Worm (Caenorhabditis elegans): ENCODE results near the gene pud-4.

pud-4 gene

ce11 chrV:2327124-2327523 is 646 bp downstream of the pud-4 start (continued):
- TF ChIP-seq snpc-4 (tag; optimal IDR thresholded peaks at IDR 0.05) (no peak), duxl-1 (tag; optimal IDR thresholded peaks at IDR 0.05; ENCODE audit: poor library complexity) (no peak), ctbp-1 (GFP tag; IDR thresholded peaks at IDR 0.05) (no peak), daf-19 (GFP tag; conservative IDR thresholded peaks at IDR 0.05) (no peak), mxl-3 (GFP tag; optimal IDR thresholded peaks at IDR 0.05) (no peak), ztf-11 (tag; optimal IDR thresholded peaks at IDR 0.05) (no peak), hmg-1.1 (GFP tag; IDR thresholded peaks at IDR 0.05) (no peak), nhr-77 (tag; optimal IDR thresholded peaks at IDR 0.05) (peak; percentile 88), sdz-12 (GFP tag; optimal IDR thresholded peaks at IDR 0.05) (no peak), lir-3 (tag; optimal IDR thresholded peaks at IDR 0.05) (no peak), ZK546.5 (tag; optimal IDR thresholded peaks at IDR 0.05) (no peak), dmd-8 (GFP tag; IDR thresholded peaks at IDR 0.05) (no peak), mes-2 (tag; optimal IDR thresholded peaks at IDR 0.05; ENCODE audit: poor library complexity, severe bottlenecking) (no peak), unc-130 (GFP tag; optimal IDR thresholded peaks at IDR 0.05) (no peak), aly-2 (tag; optimal IDR thresholded peaks at IDR 0.05) (no peak), attf-4 (tag; optimal IDR thresholded peaks at IDR 0.05) (no peak), madf-5 (GFP tag; IDR thresholded peaks at IDR 0.05) (no peak), hlh-11 (tag; optimal IDR thresholded peaks at IDR 0.05) (peak; percentile 66), set-16 (GFP tag; IDR thresholded peaks at IDR 0.05) (no peak), madf-9 (GFP tag; conservative IDR thresholded peaks at IDR 0.05) (no peak), dmd-6 (GFP tag; IDR thresholded peaks at IDR 0.05) (peak; percentile 95), nhr-102 (tag; optimal IDR thresholded peaks at IDR 0.05) (peak; percentile 68), D1046.2 (GFP tag; IDR thresholded peaks at IDR 0.05) (no peak), T26A8.4 (GFP tag; IDR thresholded peaks at IDR 0.05) (no peak), zip-2 (tag; optimal IDR thresholded peaks at IDR 0.05) (no peak), mdt-29 (GFP tag; IDR thresholded peaks at IDR 0.05) (no peak), rbr-2 (tag; optimal IDR thresholded peaks at IDR 0.05) (no peak), ces-1 (GFP tag; optimal IDR thresholded peaks at IDR 0.05) (no peak), tag-97 (GFP tag; IDR thresholded peaks at IDR 0.05) (no peak), php-3 (GFP tag; IDR thresholded peaks at IDR 0.05) (peak; percentile 88), ceh-82 (tag; optimal IDR thresholded peaks at IDR 0.05) (no peak), nhr-48 (tag; optimal IDR thresholded peaks at IDR 0.05) (no peak), R02D3.7 (tag; optimal IDR thresholded peaks at IDR 0.05) (no peak), arid-1 (GFP tag; conservative IDR thresholded peaks at IDR 0.05) (no peak), Y5F2A.4 (GFP tag; optimal IDR thresholded peaks at IDR 0.05) (no peak), fos-1 (tag; optimal IDR thresholded peaks at IDR 0.05) (no peak), zfp-3 (GFP tag; conservative IDR thresholded peaks at IDR 0.05) (no peak), nhr-10 (tag; optimal IDR thresholded peaks at IDR 0.05) (peak; percentile 10), lin-29 (GFP tag; IDR thresholded peaks at IDR 0.05) (no peak), daf-12 (tag; optimal IDR thresholded peaks at IDR 0.05) (no peak), fkh-10 (GFP tag; optimal IDR thresholded peaks at IDR 0.05) (no peak), vab-7 (GFP tag; IDR thresholded peaks at IDR 0.05) (no peak), dve-1 (tag; optimal IDR thresholded peaks at IDR 0.05; ENCODE audit: insufficient read depth) (peak; percentile 92), mdl-1 (tag; optimal IDR thresholded peaks at IDR 0.05) (no peak), F44E2.7 (GFP tag; IDR thresholded peaks at IDR 0.05) (no peak), egl-27 (tag; optimal IDR thresholded peaks at IDR 0.05) (no peak), lin-39 (tag; optimal IDR thresholded peaks at IDR 0.05) (no peak), lin-15B (tag; optimal IDR thresholded peaks at IDR 0.05) (no peak), unc-39 (tag; optimal IDR thresholded peaks at IDR 0.05) (no peak), skn-1 (tag; optimal IDR thresholded peaks at IDR 0.05) (no peak), hlh-30 (tag; optimal IDR thresholded peaks at IDR 0.05; ENCODE audit: insufficient read depth) (no peak)

All from whole organism, L4 larva.